Fruit fly (Drosophila melanogaster): ENCODE results near the gene CenG1A.

CenG1A gene

dm6 chr2L:13833058-13833457 lies 2.3 kb upstream of the CenG1A start, which contains the start of the genes GatC, PolG2 and Polr2C (continued):
- TF ChIP-seq fd102C (GFP tag; optimal IDR thresholded peaks at IDR 0.05) (no peak), lmd (GFP tag; IDR thresholded peaks at IDR 0.05) (peak; percentile 41; the same call in 1 of the 2 replicates), yki (optimal IDR thresholded peaks at IDR 0.05) (no peak), knrl (GFP tag; IDR thresholded peaks at IDR 0.05; ENCODE audit: partially characterized antibody) (peak; percentile 81), MESR4 (GFP tag; optimal IDR thresholded peaks at IDR 0.05) (peak; percentile 22), CG11456 (GFP tag; IDR thresholded peaks at IDR 0.05) (0 out of 3 replicates have a peak, but pooled peaks have one; percentile 47), CG12155 (GFP tag; optimal IDR thresholded peaks at IDR 0.05) (peak; percentile 25), CG2129 (GFP tag; IDR thresholded peaks at IDR 0.05; ENCODE audit: partially characterized antibody) (peak; percentile 52), Rfx (GFP tag; IDR thresholded peaks at IDR 0.05) (peak; percentile 69), CG2202 (tag; optimal IDR thresholded peaks at IDR 0.05) (no peak), Bgb (GFP tag; IDR thresholded peaks at IDR 0.05; ENCODE audit: partially characterized antibody) (peak; percentile 82), crc (GFP tag; optimal IDR thresholded peaks at IDR 0.05) (no peak), sna (GFP tag; IDR thresholded peaks at IDR 0.05; ENCODE audit: partially characterized antibody) (peak; percentile 81), C15 (GFP tag; IDR thresholded peaks at IDR 0.05) (no peak), sob (GFP tag; IDR thresholded peaks at IDR 0.05) (peak; percentile 72), Poxn (GFP tag; IDR thresholded peaks at IDR 0.05) (no peak), ac (GFP tag; optimal IDR thresholded peaks at IDR 0.05) (no peak), Gug (GFP tag; IDR thresholded peaks at IDR 0.05) (no peak; the same call in 3 of the 4 replicates), H2.0 (GFP tag; IDR thresholded peaks at IDR 0.05) (peak; percentile 31; the same call in 1 of the 2 replicates), D19A (tag; optimal IDR thresholded peaks at IDR 0.05) (no peak), twi (tag; optimal IDR thresholded peaks at IDR 0.05) (peak; percentile 34), bsh (GFP tag; optimal IDR thresholded peaks at IDR 0.05) (peak in 1 of 2 experiments; percentile 23), CG17612 (GFP tag; IDR thresholded peaks at IDR 0.05) (no peak), CG12391 (tag; optimal IDR thresholded peaks at IDR 0.05) (peak; percentile 69), Eip74EF (GFP tag; optimal IDR thresholded peaks at IDR 0.05) (no peak), hb (GFP tag; IDR thresholded peaks at IDR 0.05; ENCODE audit: partially characterized antibody) (peak; percentile 67; the same call in 2 of the 3 replicates), CG6689 (GFP tag; IDR thresholded peaks at IDR 0.05) (0 out of 2 replicates have a peak, but pooled peaks have one; percentile 6), Bteb2 (GFP tag; optimal IDR thresholded peaks at IDR 0.05) (peak; percentile 58), CG3847 (GFP tag; IDR thresholded peaks at IDR 0.05) (peak; percentile 27; the same call in 1 of the 2 replicates), dysf (GFP tag; IDR thresholded peaks at IDR 0.05) (no peak; the same call in 2 of the 3 replicates), CG4617 (GFP tag; optimal IDR thresholded peaks at IDR 0.05; ENCODE audit: borderline replicate concordance) (peak; percentile 94), repo (GFP tag; optimal IDR thresholded peaks at IDR 0.05) (no peak), Hmx (GFP tag; optimal IDR thresholded peaks at IDR 0.05) (no peak), CG10462 (GFP tag; optimal IDR thresholded peaks at IDR 0.05) (peak; percentile 16), amos (GFP tag; IDR thresholded peaks at IDR 0.05; ENCODE audit: partially characterized antibody) (peak; percentile 79; the same call in 1 of the 2 replicates), H15 (GFP tag; IDR thresholded peaks at IDR 0.05) (no peak), HLHmδ (GFP tag; optimal IDR thresholded peaks at IDR 0.05) (no peak), CG13287 (GFP tag; IDR thresholded peaks at IDR 0.05; ENCODE audit: partially characterized antibody) (peak; percentile 89), CG9797 (GFP tag; optimal IDR thresholded peaks at IDR 0.05) (peak; percentile 5), CG15696 (tag; optimal IDR thresholded peaks at IDR 0.05) (peak; percentile 2), CG18011 (GFP tag; optimal IDR thresholded peaks at IDR 0.05) (peak; percentile 97), gce (GFP tag; IDR thresholded peaks at IDR 0.05) (no peak), Six4 (GFP tag; optimal IDR thresholded peaks at IDR 0.05) (no peak), Dad (GFP tag; optimal IDR thresholded peaks at IDR 0.05) (no peak), Ptx1 (GFP tag; IDR thresholded peaks at IDR 0.05) (peak; percentile 60), CG13624 (GFP tag; optimal IDR thresholded peaks at IDR 0.05) (peak; percentile 36), Dbx (GFP tag; IDR thresholded peaks at IDR 0.05) (no peak), ERR (GFP tag; optimal IDR thresholded peaks at IDR 0.05) (no peak), CG18262 (tag; optimal IDR thresholded peaks at IDR 0.05) (no peak), Ets65A (GFP tag) (peak; percentile 34), org-1 (GFP tag; optimal IDR thresholded peaks at IDR 0.05) (no peak)

All from whole organism, embryonic.